Worm (Caenorhabditis elegans) whole organism, early embryonic: ENCODE results near the gene acs-12.

ENCODE experiments used
- B0310.2 ChIP-seq: sonication (generic microtip); optimal IDR thresholded peaks from 2 replicates; lab custom pipeline; 2016; ENCODE audit warnings: mild to moderate bottlenecking, missing genetic modification characterization, missing compliant biosample characterization
- F13C5.2 ChIP-seq: sonication (generic microtip); optimal IDR thresholded peaks from 2 replicates; lab custom pipeline; 2017; ENCODE audit warnings: mild to moderate bottlenecking, missing genetic modification characterization, inconsistent platforms, missing compliant biosample characterization
- aly-1 ChIP-seq: sonication (generic microtip); optimal IDR thresholded peaks from 2 replicates; lab custom pipeline; 2016; ENCODE audit warnings: missing genetic modification characterization, missing compliant biosample characterization
- ama-1 ChIP-seq: fragments of 150-350 bp; optimal IDR thresholded peaks from 2 replicates; lab custom pipeline; 2014
- ceh-13 ChIP-seq: fragments of 200-800 bp; sonication (Bioruptor generic); optimal IDR thresholded peaks from 2 replicates; lab custom pipeline; 2018; ENCODE audit warnings: mild to moderate bottlenecking, missing genetic modification characterization, missing compliant biosample characterization
- ceh-36 ChIP-seq: sonication (generic microtip); optimal IDR thresholded peaks from 2 replicates; lab custom pipeline; 2016; ENCODE audit warnings: missing genetic modification characterization, inconsistent platforms, missing compliant biosample characterization
- ets-7 ChIP-seq: sonication (generic microtip); optimal IDR thresholded peaks from 2 replicates; lab custom pipeline; 2016; ENCODE audit warnings: missing genotype, missing genetic modification characterization, missing compliant biosample characterization
- flt-1 ChIP-seq: fragments of 200-800 bp; sonication (Bioruptor generic); IDR thresholded peaks from 2 replicates; pipeline ENCODE4 v1.3.6; 2022; ENCODE audit warnings: missing genetic modification characterization, missing compliant biosample characterization
- hmbx-1 ChIP-seq: sonication (generic microtip); optimal IDR thresholded peaks from 2 replicates; lab custom pipeline; 2016; ENCODE audit warnings: mild to moderate bottlenecking, missing genetic modification characterization, missing compliant biosample characterization
- hmg-4 ChIP-seq: fragments of 200-800 bp; sonication (Bioruptor generic); optimal IDR thresholded peaks from 2 replicates; lab custom pipeline; 2018; ENCODE audit warnings: mild to moderate bottlenecking, missing genetic modification characterization, missing compliant biosample characterization
- hnd-1 ChIP-seq: sonication (generic microtip); optimal IDR thresholded peaks from 2 replicates; lab custom pipeline; 2016; ENCODE audit warnings: missing genetic modification characterization, missing compliant biosample characterization
- pes-1 ChIP-seq: fragments of 200-800 bp; sonication (Bioruptor generic); IDR thresholded peaks from 2 replicates; pipeline ENCODE4 v1.3.6; 2022; ENCODE audit warnings: missing genetic modification reagents, missing genetic modification characterization, missing compliant biosample characterization
- scrt-1 ChIP-seq: fragments of 200-800 bp; sonication (Bioruptor generic); IDR thresholded peaks from 2 replicates; pipeline ENCODE4 v1.3.6; 2022; ENCODE audit warnings: missing genetic modification characterization, missing compliant biosample characterization
- sea-1 ChIP-seq: fragments of 200-800 bp; sonication (Bioruptor generic); conservative IDR thresholded peaks from 2 replicates; pipeline ENCODE4 v1.3.6; 2022; ENCODE audit warnings: missing genetic modification characterization, missing compliant biosample characterization
- tbx-11 ChIP-seq: fragments of 200-800 bp; sonication (Bioruptor generic); IDR thresholded peaks from 2 replicates; pipeline ENCODE4 v1.3.6; 2022; ENCODE audit warnings: missing genetic modification characterization, missing compliant biosample characterization
- tbx-37 ChIP-seq: fragments of 200-800 bp; sonication (Bioruptor generic); conservative IDR thresholded peaks from 2 replicates; pipeline ENCODE4 v1.3.6; 2022; ENCODE audit warnings: missing genetic modification reagents, missing genetic modification characterization, missing compliant biosample characterization
- tra-4 ChIP-seq: sonication (generic microtip); optimal IDR thresholded peaks from 2 replicates; lab custom pipeline; 2017; ENCODE audit warnings: missing genetic modification characterization, missing compliant biosample characterization

The acs-12 gene

ce11 chrV:20904094-20904268 lies at the start of gene acs-12:
Gene acs-12 (plus strand): TSS chrV:20904169.
- TF ChIP-seq tbx-11 (no peak), sea-1 (GFP tag; lab: Robert Waterston, UW) (no peak), hnd-1 (no peak), hmbx-1 (tag; lab: Kevin White, UChicago) (no peak), B0310.2 (tag; lab: Kevin White, UChicago) (no peak), ceh-13 (GFP tag; lab: Kevin White, UChicago) (no peak)

ce11 chrV:20861080-20861479 lies 42.9 kb upstream of the acs-12 start, which contains the start of gene try-4:
Gene try-4 (minus strand): TSS chrV:20861153.
- TF ChIP-seq F13C5.2 (no peak), ama-1 (no peak), flt-1 (GFP tag; lab: Robert Waterston, UW) (no peak), B0310.2 (tag; lab: Kevin White, UChicago) (no peak), hmbx-1 (tag; lab: Kevin White, UChicago) (no peak), ceh-13 (GFP tag; lab: Kevin White, UChicago) (no peak), tbx-11 (no peak), hmg-4 (GFP tag; lab: Kevin White, UChicago) (no peak), sea-1 (GFP tag; lab: Robert Waterston, UW) (no peak), tbx-37 (no peak), scrt-1 (GFP tag; lab: Robert Waterston, UW) (no peak), pes-1 (GFP tag; lab: Robert Waterston, UW) (no peak), tra-4 (no peak), ceh-36 (no peak), ets-7 (no peak), hnd-1 (no peak), aly-1 (tag; lab: Kevin White, UChicago) (no peak)

ce11 chrV:20862681-20863080 lies 41.3 kb upstream of the acs-12 start, which contains the start of gene twk-35:
Gene twk-35 (plus strand): TSS chrV:20862981.
- TF ChIP-seq tra-4 (no peak), sea-1 (GFP tag; lab: Robert Waterston, UW) (no peak), pes-1 (GFP tag; lab: Robert Waterston, UW) (no peak), ama-1 (no peak), tbx-11 (no peak), tbx-37 (no peak), F13C5.2 (no peak), hmg-4 (GFP tag; lab: Kevin White, UChicago) (no peak), ets-7 (no peak), aly-1 (tag; lab: Kevin White, UChicago) (no peak), ceh-13 (GFP tag; lab: Kevin White, UChicago) (no peak)

- TF ChIP-seq ama-1: no peak
Observed at ce11 chrV:20866406-20866805, 37.6 kb upstream of the acs-12 start.

ce11 chrV:20868329-20868728 lies 35.6 kb upstream of the acs-12 start, which contains the start of gene F31D4.8:
Gene F31D4.8 (minus strand): TSS chrV:20868429.
- no peak for TF ChIP-seq sea-1 (GFP tag; lab: Robert Waterston, UW)
- no peak for TF ChIP-seq hmg-4 (GFP tag; lab: Kevin White, UChicago)
- TF ChIP-seq flt-1 (GFP tag; lab: Robert Waterston, UW): no peak
- no peak for TF ChIP-seq tbx-11
- TF ChIP-seq scrt-1 (GFP tag; lab: Robert Waterston, UW): no peak
- TF ChIP-seq F13C5.2: no peak
- TF ChIP-seq hmbx-1 (tag; lab: Kevin White, UChicago): no peak
- no peak for TF ChIP-seq ceh-13 (GFP tag; lab: Kevin White, UChicago)
- TF ChIP-seq tbx-37: no peak
- no peak for TF ChIP-seq ceh-36
- TF ChIP-seq ets-7: no peak
- no peak for TF ChIP-seq ama-1

ce11 chrV:20870633-20871032 lies 33.3 kb upstream of the acs-12 start:
- TF ChIP-seq scrt-1 (GFP tag; lab: Robert Waterston, UW) (no peak), pes-1 (GFP tag; lab: Robert Waterston, UW) (no peak), ets-7 (no peak), ceh-36 (no peak), B0310.2 (tag; lab: Kevin White, UChicago) (no peak), F13C5.2 (no peak), flt-1 (GFP tag; lab: Robert Waterston, UW) (no peak), aly-1 (tag; lab: Kevin White, UChicago) (no peak), ama-1 (no peak), tra-4 (no peak), hmg-4 (GFP tag; lab: Kevin White, UChicago) (no peak), tbx-37 (no peak), sea-1 (GFP tag; lab: Robert Waterston, UW) (no peak), hmbx-1 (tag; lab: Kevin White, UChicago) (no peak), tbx-11 (no peak), ceh-13 (GFP tag; lab: Kevin White, UChicago) (no peak), hnd-1 (no peak)

- TF ChIP-seq ceh-13 (GFP tag; lab: Kevin White, UChicago) (no peak), F13C5.2 (no peak), hnd-1 (no peak), aly-1 (tag; lab: Kevin White, UChicago) (no peak), ceh-36 (no peak), flt-1 (GFP tag; lab: Robert Waterston, UW) (no peak), ets-7 (no peak), B0310.2 (tag; lab: Kevin White, UChicago) (no peak), hmg-4 (GFP tag; lab: Kevin White, UChicago) (no peak), tbx-37 (no peak), sea-1 (GFP tag; lab: Robert Waterston, UW) (no peak), hmbx-1 (tag; lab: Kevin White, UChicago) (no peak), tra-4 (no peak)
Observed at ce11 chrV:20871194-20871593, 32.8 kb upstream of the acs-12 start.

- TF ChIP-seq pes-1 (GFP tag; lab: Robert Waterston, UW) (no peak), tbx-37 (no peak), F13C5.2 (no peak), hnd-1 (no peak), aly-1 (tag; lab: Kevin White, UChicago) (no peak), flt-1 (GFP tag; lab: Robert Waterston, UW) (no peak), scrt-1 (GFP tag; lab: Robert Waterston, UW) (no peak), hmbx-1 (tag; lab: Kevin White, UChicago) (no peak)
Observed at ce11 chrV:20873144-20873543, 30.8 kb upstream of the acs-12 start.
